Fruit fly (Drosophila melanogaster) whole organism, embryonic: ENCODE results near the gene Kaz1-ORFB.

Experiments used
- Bdp1 ChIP-seq: fragments of 200-800 bp; sonication (Bioruptor generic); optimal IDR thresholded peaks from 3 replicates; lab custom pipeline; 2016; ENCODE audit warnings: missing biosample characterization, missing genetic modification characterization
- CG10565 ChIP-seq: fragments of 200-800 bp; sonication (Bioruptor generic); optimal IDR thresholded peaks from 3 replicates; lab custom pipeline; 2016; ENCODE audit warnings: missing biosample characterization, mild to moderate bottlenecking, missing genetic modification characterization
- CG10979 ChIP-seq: fragments of 200-800 bp; sonication (Bioruptor generic); optimal IDR thresholded peaks from 2 replicates; lab custom pipeline; 2018; ENCODE audit warnings: missing biosample characterization, mild to moderate bottlenecking, missing genetic modification characterization, moderate library complexity
- CG11093 ChIP-seq: fragments of 200-800 bp; sonication (Bioruptor generic); IDR thresholded peaks from 3 replicates; pipeline ENCODE4 v1.3.6; 2022; ENCODE audit warnings: missing biosample characterization, missing genetic modification characterization
- CG13424 ChIP-seq: fragments of 200-800 bp; sonication (Bioruptor generic); optimal IDR thresholded peaks from 2 replicates; lab custom pipeline; 2019; ENCODE audit warnings: missing biosample characterization, mild to moderate bottlenecking, missing genetic modification characterization, moderate library complexity
- CG14014 ChIP-seq: fragments of 200-800 bp; sonication (Bioruptor generic); IDR thresholded peaks from 2 replicates; pipeline ENCODE4 v1.3.6; 2022; ENCODE audit warnings: missing biosample characterization, missing genetic modification characterization
- CG15514 ChIP-seq: fragments of 200-800 bp; sonication (Bioruptor generic); optimal IDR thresholded peaks from 3 replicates; lab custom pipeline; 2017; ENCODE audit warnings: missing biosample characterization, missing genetic modification characterization, mild to moderate bottlenecking, moderate library complexity, missing genetic modification reagents
- CG1603 ChIP-seq: fragments of 200-800 bp; sonication (Bioruptor generic); optimal IDR thresholded peaks from 2 replicates; lab custom pipeline; 2019; ENCODE audit warnings: missing biosample characterization, mild to moderate bottlenecking, missing genetic modification characterization, moderate library complexity
- CG17802 ChIP-seq: fragments of 200-800 bp; sonication (Bioruptor generic); optimal IDR thresholded peaks from 2 replicates; lab custom pipeline; 2018; ENCODE audit warnings: missing biosample characterization, mild to moderate bottlenecking, missing genetic modification characterization, moderate library complexity
- CG2120 ChIP-seq: fragments of 200-800 bp; sonication (Bioruptor generic); optimal IDR thresholded peaks from 3 replicates; lab custom pipeline; 2016; ENCODE audit warnings: missing biosample characterization, missing genetic modification characterization
- CG34422 ChIP-seq: fragments of 200-800 bp; sonication (Bioruptor generic); IDR thresholded peaks from 3 replicates; pipeline ENCODE4 v1.3.6; 2022; ENCODE audit warnings: missing biosample characterization, missing genetic modification characterization
- CG4820 ChIP-seq: fragments of 200-800 bp; sonication (Bioruptor generic); optimal IDR thresholded peaks from 3 replicates; lab custom pipeline; 2016; ENCODE audit warnings: missing biosample characterization, missing genetic modification characterization
- CG4854 ChIP-seq: fragments of 200-800 bp; sonication (Bioruptor generic); optimal IDR thresholded peaks from 2 replicates; lab custom pipeline; 2016; ENCODE audit warnings: missing biosample characterization, missing genetic modification characterization, inconsistent platforms
- CG6254 ChIP-seq: fragments of 200-800 bp; sonication (Bioruptor generic); optimal IDR thresholded peaks from 3 replicates; lab custom pipeline; 2017; ENCODE audit warnings: mild to moderate bottlenecking, missing biosample characterization, missing genetic modification reagents, missing genetic modification characterization
- CG7372 ChIP-seq: fragments of 200-800 bp; sonication (Bioruptor generic); IDR thresholded peaks from 2 replicates; pipeline ENCODE4 v1.3.6; 2022; ENCODE audit warnings: missing biosample characterization, missing genetic modification characterization
- CG8924 ChIP-seq: fragments of 200-800 bp; optimal IDR thresholded peaks from 3 replicates; lab custom pipeline; 2019; ENCODE audit warnings: missing biosample characterization, mild to moderate bottlenecking, missing genetic modification characterization, moderate library complexity
- CG9437 ChIP-seq: fragments of 200-800 bp; sonication (Bioruptor generic); optimal IDR thresholded peaks from 2 replicates; lab custom pipeline; 2018; ENCODE audit warnings: missing biosample characterization, mild to moderate bottlenecking, missing genetic modification characterization
- D ChIP-seq, 2 experiments: fragments of 200-800 bp in 1 of 2; fragments of >200 bp in 1 of 2; sonication (Bioruptor generic) in 1 of 2; optimal IDR thresholded peaks; 2 replicates in 1 of 2; 3 replicates in 1 of 2; lab custom pipeline; 2017; ENCODE audit warnings: mild to moderate bottlenecking in 1 of 2, missing biosample characterization in 1 of 2, missing genetic modification characterization in 1 of 2, missing genetic modification reagents in 1 of 2
- Deaf1 ChIP-seq: fragments of 200-800 bp; optimal IDR thresholded peaks from 3 replicates; lab custom pipeline; 2019; ENCODE audit warnings: missing biosample characterization, mild to moderate bottlenecking, missing genetic modification characterization, moderate library complexity
- Dek ChIP-seq: fragments of 200-800 bp; sonication (Bioruptor generic); optimal IDR thresholded peaks from 3 replicates; lab custom pipeline; 2019; ENCODE audit warnings: missing biosample characterization, mild to moderate bottlenecking, missing genetic modification characterization, moderate library complexity
- Dfd ChIP-seq, 2 experiments: fragments of >200 bp; optimal IDR thresholded peaks; 2 replicates each; lab custom pipeline; 2017; ENCODE audit warnings: missing biosample characterization in 2 of 2, missing genetic modification characterization in 2 of 2
- Ets97D ChIP-seq: fragments of 200-800 bp; sonication (Bioruptor generic); optimal IDR thresholded peaks from 3 replicates; lab custom pipeline; 2016; ENCODE audit warnings: missing biosample characterization, missing genetic modification characterization
- H15 ChIP-seq: fragments of 200-800 bp; sonication (Bioruptor generic); IDR thresholded peaks from 3 replicates; pipeline ENCODE4 v1.3.6; 2022; ENCODE audit warnings: missing biosample characterization, missing genetic modification characterization
- HLHmδ ChIP-seq: fragments of 200-800 bp; sonication (Bioruptor generic); optimal IDR thresholded peaks from 2 replicates; lab custom pipeline; 2018; ENCODE audit warnings: missing biosample characterization, mild to moderate bottlenecking, missing genetic modification characterization, moderate library complexity
- MESR4 ChIP-seq: fragments of 200-800 bp; sonication (Bioruptor generic); optimal IDR thresholded peaks from 2 replicates; lab custom pipeline; 2018; ENCODE audit warnings: missing biosample characterization, mild to moderate bottlenecking, missing genetic modification characterization, moderate library complexity
- Med ChIP-seq: fragments of 200-800 bp; sonication (Bioruptor generic); peaks from one replicate; lab custom pipeline; 2016; ENCODE audit warnings: missing biosample characterization, missing genetic modification characterization, mild to moderate bottlenecking, inconsistent platforms, moderate library complexity
- NFAT ChIP-seq: fragments of 200-800 bp; sonication (Bioruptor generic); IDR thresholded peaks from 2 replicates; pipeline ENCODE4 v1.3.6; 2022; ENCODE audit warnings: missing biosample characterization, missing genetic modification characterization
- Sin3A ChIP-seq: fragments of >200 bp; optimal IDR thresholded peaks from 2 replicates; lab custom pipeline; 2018
- Sox102F ChIP-seq: fragments of 200-800 bp; sonication (Bioruptor generic); optimal IDR thresholded peaks from 2 replicates; lab custom pipeline; 2018; ENCODE audit warnings: missing biosample characterization, mild to moderate bottlenecking, missing genetic modification characterization, moderate library complexity
- Stat92E ChIP-seq, 3 experiments: fragments of >200 bp in 2 of 3; fragments of 200-800 bp in 1 of 3; sonication (Bioruptor generic) in 1 of 3; optimal IDR thresholded peaks; 2 replicates each; lab custom pipeline; 2017 to 2019; ENCODE audit warnings: missing biosample characterization in 3 of 3, missing genetic modification characterization in 3 of 3, mild to moderate bottlenecking in 1 of 3, moderate library complexity in 1 of 3
- ase ChIP-seq: fragments of 200-800 bp; sonication (Bioruptor generic); IDR thresholded peaks from 3 replicates; pipeline ENCODE4 v1.3.6; 2022; ENCODE audit warnings: missing biosample characterization, missing genetic modification characterization
- bcd ChIP-seq: fragments of 200-800 bp; sonication (Bioruptor generic); optimal IDR thresholded peaks from 2 replicates; lab custom pipeline; 2017; ENCODE audit warnings: missing biosample characterization, mild to moderate bottlenecking, missing genetic modification characterization
- croc ChIP-seq: fragments of 200-800 bp; sonication (Bioruptor generic); conservative IDR thresholded peaks from 3 replicates; pipeline ENCODE4 v1.3.6; 2022; ENCODE audit warnings: missing biosample characterization, missing genetic modification characterization
- dan ChIP-seq: fragments of 200-800 bp; sonication (Bioruptor generic); IDR thresholded peaks from 2 replicates; pipeline ENCODE4 v1.3.6; 2022; ENCODE audit warnings: missing biosample characterization, missing genetic modification characterization
- emc ChIP-seq: fragments of 200-800 bp; sonication (Bioruptor generic); optimal IDR thresholded peaks from 2 replicates; lab custom pipeline; 2016; ENCODE audit warnings: missing biosample characterization, missing genetic modification characterization
- esg ChIP-seq: fragments of 200-800 bp; sonication (Bioruptor generic); conservative IDR thresholded peaks from 2 replicates; pipeline ENCODE4 v1.3.6; 2022; ENCODE audit warnings: missing biosample characterization, missing genetic modification characterization
- exex ChIP-seq: fragments of 200-800 bp; sonication (Bioruptor generic); optimal IDR thresholded peaks from 4 replicates; lab custom pipeline; 2018; ENCODE audit warnings: missing biosample characterization, mild to moderate bottlenecking, missing genetic modification characterization, moderate library complexity
- gce ChIP-seq: fragments of 200-800 bp; sonication (Bioruptor generic); IDR thresholded peaks from 3 replicates; pipeline ENCODE4 v1.3.6; 2022; ENCODE audit warnings: missing biosample characterization, missing genetic modification characterization
- hb ChIP-seq: fragments of 200-800 bp; sonication (Bioruptor generic); IDR thresholded peaks from 3 replicates; pipeline ENCODE4 v1.3.6; 2022; ENCODE audit warnings: missing biosample characterization, missing genetic modification characterization; ENCODE audit not compliant: partially characterized antibody
- ind ChIP-seq: fragments of 200-800 bp; sonication (Bioruptor generic); optimal IDR thresholded peaks from 3 replicates; lab custom pipeline; 2016; ENCODE audit warnings: missing biosample characterization, missing genetic modification characterization
- inv ChIP-seq: fragments of 200-800 bp; sonication (Bioruptor generic); IDR thresholded peaks from 2 replicates; pipeline ENCODE4 v1.3.6; 2022; ENCODE audit warnings: missing biosample characterization, missing genetic modification characterization; ENCODE audit not compliant: partially characterized antibody
- mld ChIP-seq: fragments of 200-800 bp; sonication (Bioruptor generic); IDR thresholded peaks from 3 replicates; pipeline ENCODE4 v1.3.6; 2022; ENCODE audit warnings: missing biosample characterization, missing genetic modification characterization; ENCODE audit not compliant: partially characterized antibody
- nom ChIP-seq: fragments of 200-800 bp; sonication (Bioruptor generic); optimal IDR thresholded peaks from 2 replicates; lab custom pipeline; 2017; ENCODE audit warnings: missing biosample characterization, missing genetic modification characterization, mild to moderate bottlenecking, moderate library complexity, missing genetic modification reagents
- psq ChIP-seq: fragments of 200-800 bp; sonication (Bioruptor generic); optimal IDR thresholded peaks from 2 replicates; lab custom pipeline; 2017; ENCODE audit warnings: missing biosample characterization, missing genetic modification characterization
- row ChIP-seq: fragments of 200-800 bp; sonication (Bioruptor generic); IDR thresholded peaks from 3 replicates; pipeline ENCODE4 v1.3.6; 2022; ENCODE audit warnings: missing biosample characterization, missing genetic modification characterization
- sens ChIP-seq: fragments of 200-800 bp; sonication (Bioruptor generic); peaks from one replicate; lab custom pipeline; 2016; ENCODE audit warnings: missing biosample characterization, missing genetic modification characterization
- slbo ChIP-seq: fragments of 200-800 bp; sonication (Bioruptor generic); IDR thresholded peaks from 2 replicates; pipeline ENCODE4 v1.3.6; 2022; ENCODE audit warnings: missing biosample characterization, missing genetic modification characterization
- so ChIP-seq: fragments of 200-800 bp; sonication (Bioruptor generic); IDR thresholded peaks from 3 replicates; pipeline ENCODE4 v1.3.6; 2022; ENCODE audit warnings: missing biosample characterization, missing genetic modification characterization
- trem ChIP-seq: fragments of 200-800 bp; optimal IDR thresholded peaks from 3 replicates; lab custom pipeline; 2019; ENCODE audit warnings: missing biosample characterization, mild to moderate bottlenecking, missing genetic modification characterization, moderate library complexity
- vnd ChIP-seq: fragments of 200-800 bp; sonication (Bioruptor generic); IDR thresholded peaks from 3 replicates; pipeline ENCODE4 v1.3.6; 2022; ENCODE audit warnings: missing biosample characterization, missing genetic modification characterization; ENCODE audit not compliant: partially characterized antibody

Gene Kaz1-ORFB

DNA sequence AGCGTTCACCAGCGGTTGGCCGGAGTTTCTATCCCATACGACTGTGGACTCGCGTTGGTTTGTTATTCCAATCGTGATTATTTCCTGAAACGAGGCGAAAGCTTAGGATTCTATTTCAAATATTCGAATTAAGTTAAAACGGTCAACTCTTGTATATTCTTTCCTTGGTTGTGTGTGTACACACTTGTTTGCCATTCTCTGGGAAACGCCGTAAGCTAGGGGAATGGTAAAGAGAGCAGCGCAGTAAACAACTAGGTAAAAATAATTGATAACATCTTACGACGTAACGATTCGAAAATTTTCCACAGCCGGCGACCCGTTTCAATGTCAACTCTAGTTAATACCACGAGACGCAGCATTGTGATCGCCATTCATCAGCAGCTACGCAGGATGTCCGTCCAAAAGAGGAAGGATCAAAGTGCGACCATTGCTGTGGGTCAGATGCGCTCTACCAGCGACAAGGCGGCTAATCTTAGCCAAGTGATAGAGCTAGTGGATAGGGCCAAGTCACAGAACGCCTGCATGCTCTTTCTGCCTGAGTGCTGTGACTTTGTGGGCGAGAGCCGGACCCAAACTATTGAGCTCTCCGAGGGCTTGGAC lies 12.8 kb upstream of the Kaz1-ORFB start, which contains the start of gene NitFhit (continued):
- TF ChIP-seq Stat92E (GFP tag; optimal IDR thresholded peaks at IDR 0.05; lab: Kevin White, UChicago) (no peak), gce (GFP tag; lab: Robert Waterston, UW) (no peak), CG13424 (tag; lab: Kevin White, UChicago) (no peak), CG14014 (no peak), Dfd (GFP tag; optimal IDR thresholded peaks at IDR 0.05; lab: Kevin White, UChicago) (no peak), CG15514 (GFP tag; lab: Kevin White, UChicago) (peak; percentile 7), CG8924 (tag; lab: Kevin White, UChicago) (no peak), ase (GFP tag; lab: Robert Waterston, UW) (no peak), bcd (GFP tag; lab: Kevin White, UChicago) (no peak), Ets97D (GFP tag; lab: Kevin White, UChicago) (peak; percentile 13), vnd (GFP tag; lab: Robert Waterston, UW) (no peak), CG4820 (GFP tag; lab: Kevin White, UChicago) (peak; percentile 87), psq (GFP tag; lab: Kevin White, UChicago) (no peak), dan (no peak), CG9437 (GFP tag; lab: Kevin White, UChicago) (peak; percentile 96), Bdp1 (no peak), Deaf1 (no peak), slbo (GFP tag; lab: Robert Waterston, UW) (0 out of 2 replicates have a peak, but pooled peaks have one; percentile 4), NFAT (GFP tag; lab: Robert Waterston, UW) (peak; percentile 45; the same call in 1 of the 2 replicates), Sox102F (no peak), D (optimal IDR thresholded peaks at IDR 0.05; lab: Kevin White, UChicago) (no peak), D (GFP tag; optimal IDR thresholded peaks at IDR 0.05; lab: Kevin White, UChicago) (no peak), CG4854 (no peak), HLHmδ (GFP tag; lab: Kevin White, UChicago) (no peak), inv (GFP tag; lab: Robert Waterston, UW) (no peak), Dek (no peak), emc (no peak), trem (no peak), mld (GFP tag; lab: Robert Waterston, UW) (no peak), croc (GFP tag; lab: Robert Waterston, UW) (no peak), CG11093 (GFP tag; lab: Robert Waterston, UW) (no peak), esg (GFP tag; lab: Robert Waterston, UW) (no peak), CG6254 (GFP tag; lab: Kevin White, UChicago) (no peak), CG7372 (no peak), so (GFP tag; lab: Robert Waterston, UW) (no peak), ind (GFP tag; lab: Kevin White, UChicago) (no peak), nom (GFP tag; lab: Kevin White, UChicago) (peak; percentile 52), CG34422 (GFP tag; lab: Robert Waterston, UW) (no peak), hb (GFP tag; lab: Robert Waterston, UW) (no peak), MESR4 (GFP tag; lab: Kevin White, UChicago) (peak; percentile 46), H15 (GFP tag; lab: Robert Waterston, UW) (no peak), CG2120 (GFP tag; lab: Kevin White, UChicago) (peak; percentile 15), CG17802 (tag; lab: Kevin White, UChicago) (no peak), sens (no peak), exex (peak; percentile 8), CG10565 (GFP tag; lab: Kevin White, UChicago) (no peak), Sin3A (peak; percentile 31), row (GFP tag; lab: Robert Waterston, UW) (peak; percentile 48; the same call in 1 of the 3 replicates), CG10979 (tag; lab: Kevin White, UChicago) (no peak), Med (GFP tag; lab: Kevin White, UChicago) (peak; percentile 48), CG1603 (tag; lab: Kevin White, UChicago) (peak; percentile 75)
